1 fruit fly cellular context compared by ENCODE assay signal in genomic region chr3R:20912725-20913124, dm6.
TF ChIP-seq lines count a peak whose summit lies in the region.

No protein-coding gene starts in this region.

TF ChIP-seq in whole organism, embryonic, 481 proteins besides CTCF, POLR2A, EP300 and RAD21 (continued from another document and continues in another):
- TF ChIP-seq Dll (GFP tag; IDR thresholded peaks at IDR 0.05; lab: Robert Waterston, UW; ENCODE audit: partially characterized antibody): peak; percentile 37; the same call in 1 of the 4 replicates
- no peak for TF ChIP-seq CG13624 (GFP tag; optimal IDR thresholded peaks at IDR 0.05; lab: Kevin White, UChicago)
- TF ChIP-seq C15 (GFP tag; IDR thresholded peaks at IDR 0.05; lab: Robert Waterston, UW): no peak
- TF ChIP-seq CG34224 (GFP tag; IDR thresholded peaks at IDR 0.05; lab: Robert Waterston, UW; ENCODE audit: partially characterized antibody): peak; percentile 46
- TF ChIP-seq CG7745 (tag; optimal IDR thresholded peaks at IDR 0.05; lab: Kevin White, UChicago): peak; percentile 81
- no peak for TF ChIP-seq dimm (GFP tag; IDR thresholded peaks at IDR 0.05; lab: Robert Waterston, UW)
- no peak for TF ChIP-seq CkIIα-i1 (GFP tag; IDR thresholded peaks at IDR 0.05; lab: Robert Waterston, UW)
- TF ChIP-seq CG7786 (GFP tag; optimal IDR thresholded peaks at IDR 0.05; lab: Kevin White, UChicago): no peak
- TF ChIP-seq pho (GFP tag; optimal IDR thresholded peaks at IDR 0.05; lab: Kevin White, UChicago): no peak
- no peak for TF ChIP-seq kah (GFP tag; optimal IDR thresholded peaks at IDR 0.05; lab: Kevin White, UChicago)
- TF ChIP-seq CG7928 (GFP tag; optimal IDR thresholded peaks at IDR 0.05; lab: Kevin White, UChicago): no peak
- no peak for TF ChIP-seq salm (tag; optimal IDR thresholded peaks at IDR 0.05; lab: Kevin White, UChicago)
- no peak for TF ChIP-seq Max (GFP tag; optimal IDR thresholded peaks at IDR 0.05; lab: Kevin White, UChicago)
- no peak for TF ChIP-seq BEAF-32 (GFP tag; optimal IDR thresholded peaks at IDR 0.05; lab: Kevin White, UChicago)
- no peak for TF ChIP-seq CG4404 (GFP tag; IDR thresholded peaks at IDR 0.05; lab: Robert Waterston, UW)
- no peak for TF ChIP-seq D19A (tag; optimal IDR thresholded peaks at IDR 0.05; lab: Kevin White, UChicago)
- no peak for TF ChIP-seq gem (tag; optimal IDR thresholded peaks at IDR 0.05; lab: Kevin White, UChicago)
- TF ChIP-seq Hr39 (optimal IDR thresholded peaks at IDR 0.05; lab: Kevin White, UChicago): no peak
- TF ChIP-seq Ptx1 (GFP tag; IDR thresholded peaks at IDR 0.05; lab: Robert Waterston, UW): no peak
- TF ChIP-seq tna (GFP tag; IDR thresholded peaks at IDR 0.05; lab: Robert Waterston, UW; ENCODE audit: partially characterized antibody): peak; percentile 70
- peak; percentile 20 for TF ChIP-seq CG15479 (GFP tag; optimal IDR thresholded peaks at IDR 0.05; lab: Kevin White, UChicago)
- TF ChIP-seq peb (GFP tag; IDR thresholded peaks at IDR 0.05; lab: Robert Waterston, UW): no peak
- TF ChIP-seq Mad (GFP tag; optimal IDR thresholded peaks at IDR 0.05; lab: Kevin White, UChicago): no peak
- peak; percentile 98 for TF ChIP-seq CG2199 (GFP tag; IDR thresholded peaks at IDR 0.05; lab: Robert Waterston, UW)
- TF ChIP-seq Sin3A (optimal IDR thresholded peaks at IDR 0.05; lab: Kevin White, UChicago): no peak
- TF ChIP-seq tgo (GFP tag; IDR thresholded peaks at IDR 0.05; lab: Robert Waterston, UW): no peak
- TF ChIP-seq NC2α (GFP tag; optimal IDR thresholded peaks at IDR 0.05; lab: Kevin White, UChicago): no peak
- no peak for TF ChIP-seq cato (GFP tag; optimal IDR thresholded peaks at IDR 0.05; lab: Kevin White, UChicago; ENCODE audit: borderline replicate concordance)
- TF ChIP-seq bbx (GFP tag; IDR thresholded peaks at IDR 0.05; lab: Robert Waterston, UW; ENCODE audit: partially characterized antibody): peak; percentile 75
- TF ChIP-seq odd (GFP tag; optimal IDR thresholded peaks at IDR 0.05; lab: Kevin White, UChicago): no peak
- no peak for TF ChIP-seq gcm (GFP tag; optimal IDR thresholded peaks at IDR 0.05; lab: Kevin White, UChicago)
- no peak for TF ChIP-seq Poxn (GFP tag; IDR thresholded peaks at IDR 0.05; lab: Robert Waterston, UW)
- TF ChIP-seq CG16863 (GFP tag; optimal IDR thresholded peaks at IDR 0.05; lab: Kevin White, UChicago): no peak
- no peak for TF ChIP-seq grau (tag; optimal IDR thresholded peaks at IDR 0.05; lab: Kevin White, UChicago)
- TF ChIP-seq oc (tag; optimal IDR thresholded peaks at IDR 0.05; lab: Kevin White, UChicago): peak; percentile 2
- no peak for TF ChIP-seq HmgZ (tag; optimal IDR thresholded peaks at IDR 0.05; lab: Kevin White, UChicago)
- TF ChIP-seq CG14965 (GFP tag; optimal IDR thresholded peaks at IDR 0.05; lab: Kevin White, UChicago; ENCODE audit: borderline replicate concordance): no peak
- TF ChIP-seq dmrt11E (tag; optimal IDR thresholded peaks at IDR 0.05; lab: Kevin White, UChicago): no peak
- TF ChIP-seq sens-2 (GFP tag; IDR thresholded peaks at IDR 0.05; lab: Robert Waterston, UW): no peak
- TF ChIP-seq Ada2b (GFP tag; IDR thresholded peaks at IDR 0.05; lab: Robert Waterston, UW): no peak
- TF ChIP-seq ranshi (GFP tag; IDR thresholded peaks at IDR 0.05; lab: Robert Waterston, UW): no peak
- no peak for TF ChIP-seq Vsx1 (GFP tag; optimal IDR thresholded peaks at IDR 0.05; lab: Kevin White, UChicago)
- TF ChIP-seq maf-S (GFP tag; optimal IDR thresholded peaks at IDR 0.05; lab: Kevin White, UChicago): no peak
- peak; percentile 68 for TF ChIP-seq ftz-f1 (GFP tag; optimal IDR thresholded peaks at IDR 0.05; lab: Kevin White, UChicago)
- peak; percentile 87 for TF ChIP-seq Opbp (GFP tag; IDR thresholded peaks at IDR 0.05; lab: Robert Waterston, UW; ENCODE audit: partially characterized antibody)
- TF ChIP-seq CG11093 (GFP tag; IDR thresholded peaks at IDR 0.05; lab: Robert Waterston, UW): no peak
- TF ChIP-seq CG34376 (GFP tag; optimal IDR thresholded peaks at IDR 0.05; lab: Kevin White, UChicago): no peak
- TF ChIP-seq ken (GFP tag; IDR thresholded peaks at IDR 0.05; lab: Robert Waterston, UW): no peak
- peak in 1 of 2 experiments; percentile 70 for TF ChIP-seq Pdp1 (GFP tag; optimal IDR thresholded peaks at IDR 0.05; lab: Kevin White, UChicago)
- no peak for TF ChIP-seq Camta (GFP tag; optimal IDR thresholded peaks at IDR 0.05; lab: Kevin White, UChicago)
- peak; percentile 54 for TF ChIP-seq sd (tag; optimal IDR thresholded peaks at IDR 0.05; lab: Kevin White, UChicago)
- TF ChIP-seq sens (GFP tag; lab: Kevin White, UChicago): peak; percentile 75
- no peak for TF ChIP-seq CG3407 (GFP tag; optimal IDR thresholded peaks at IDR 0.05; lab: Kevin White, UChicago)
- no peak for TF ChIP-seq CG8290 (GFP tag; optimal IDR thresholded peaks at IDR 0.05; lab: Kevin White, UChicago)
- TF ChIP-seq CG8290 (tag; optimal IDR thresholded peaks at IDR 0.05; lab: Kevin White, UChicago): no peak
- no peak for TF ChIP-seq CG6254 (GFP tag; optimal IDR thresholded peaks at IDR 0.05; lab: Kevin White, UChicago)
- no peak for TF ChIP-seq E2f1 (GFP tag; IDR thresholded peaks at IDR 0.05; lab: Robert Waterston, UW)
- no peak for TF ChIP-seq B-H1 (GFP tag; IDR thresholded peaks at IDR 0.05; lab: Robert Waterston, UW)
- no peak for TF ChIP-seq sob (GFP tag; IDR thresholded peaks at IDR 0.05; lab: Robert Waterston, UW)
- peak; percentile 31 for TF ChIP-seq zen (tag; optimal IDR thresholded peaks at IDR 0.05; lab: Kevin White, UChicago)
- TF ChIP-seq fd102C (GFP tag; optimal IDR thresholded peaks at IDR 0.05; lab: Kevin White, UChicago): no peak
- no peak; the same call in 2 of the 3 replicates for TF ChIP-seq gce (GFP tag; IDR thresholded peaks at IDR 0.05; lab: Robert Waterston, UW)
- TF ChIP-seq Oaz (GFP tag; IDR thresholded peaks at IDR 0.05; lab: Robert Waterston, UW): no peak
- TF ChIP-seq Hr78 (GFP tag; optimal IDR thresholded peaks at IDR 0.05; lab: Kevin White, UChicago): peak in 1 of 2 experiments; percentile 35
- no peak for TF ChIP-seq schlank (tag; optimal IDR thresholded peaks at IDR 0.05; lab: Kevin White, UChicago)
- peak; percentile 52; the same call in 2 of the 3 replicates for TF ChIP-seq vnd (GFP tag; IDR thresholded peaks at IDR 0.05; lab: Robert Waterston, UW; ENCODE audit: partially characterized antibody)
- TF ChIP-seq mam (GFP tag; optimal IDR thresholded peaks at IDR 0.05; lab: Kevin White, UChicago): no peak
- no peak for TF ChIP-seq Dp (GFP tag; optimal IDR thresholded peaks at IDR 0.05; lab: Kevin White, UChicago)
- no peak for TF ChIP-seq p53 (GFP tag; optimal IDR thresholded peaks at IDR 0.05; lab: Kevin White, UChicago)
- no peak for TF ChIP-seq disco-r (GFP tag; optimal IDR thresholded peaks at IDR 0.05; lab: Kevin White, UChicago)
- peak; percentile 99 for TF ChIP-seq Bdp1 (GFP tag; optimal IDR thresholded peaks at IDR 0.05; lab: Kevin White, UChicago)
- TF ChIP-seq Hsf (GFP tag; optimal IDR thresholded peaks at IDR 0.05; lab: Kevin White, UChicago): no peak
- no peak for TF ChIP-seq scrt (GFP tag; optimal IDR thresholded peaks at IDR 0.05; lab: Kevin White, UChicago)
- no peak for TF ChIP-seq sc (optimal IDR thresholded peaks at IDR 0.05; lab: Kevin White, UChicago)
- no peak for TF ChIP-seq sc (GFP tag; optimal IDR thresholded peaks at IDR 0.05; lab: Kevin White, UChicago)
- TF ChIP-seq mirr (GFP tag; optimal IDR thresholded peaks at IDR 0.05; lab: Kevin White, UChicago): peak; percentile 36
- TF ChIP-seq ci (GFP tag; IDR thresholded peaks at IDR 0.05; lab: Robert Waterston, UW): peak; percentile 53; the same call in 2 of the 3 replicates
- 0 out of 2 replicates have a peak, but pooled peaks have one; percentile 29 for TF ChIP-seq CG4360 (GFP tag; IDR thresholded peaks at IDR 0.05; lab: Robert Waterston, UW)
- no peak for TF ChIP-seq cad (GFP tag; optimal IDR thresholded peaks at IDR 0.05; lab: Kevin White, UChicago)
- no peak for TF ChIP-seq CoRest (tag; optimal IDR thresholded peaks at IDR 0.05; lab: Kevin White, UChicago)
- no peak for TF ChIP-seq CG12236 (GFP tag; optimal IDR thresholded peaks at IDR 0.05; lab: Kevin White, UChicago)
- peak; percentile 71 for TF ChIP-seq HLH4C (GFP tag; IDR thresholded peaks at IDR 0.05; lab: Robert Waterston, UW; ENCODE audit: partially characterized antibody)
- no peak for TF ChIP-seq Nf-YC (tag; optimal IDR thresholded peaks at IDR 0.05; lab: Kevin White, UChicago)
- TF ChIP-seq CG8359 (GFP tag; optimal IDR thresholded peaks at IDR 0.05; lab: Kevin White, UChicago; ENCODE audit: borderline replicate concordance): no peak
- 0 out of 2 replicates have a peak, but pooled peaks have one; percentile 39 for TF ChIP-seq sna (GFP tag; IDR thresholded peaks at IDR 0.05; lab: Robert Waterston, UW; ENCODE audit: partially characterized antibody)
- TF ChIP-seq CG16813 (GFP tag; IDR thresholded peaks at IDR 0.05; lab: Robert Waterston, UW; ENCODE audit: partially characterized antibody): peak; percentile 70
- no peak for TF ChIP-seq Spps (tag; optimal IDR thresholded peaks at IDR 0.05; lab: Kevin White, UChicago)
- TF ChIP-seq CG10274 (GFP tag; optimal IDR thresholded peaks at IDR 0.05; lab: Kevin White, UChicago): no peak
- TF ChIP-seq CG18764 (GFP tag; optimal IDR thresholded peaks at IDR 0.05; lab: Kevin White, UChicago): no peak
- TF ChIP-seq unc-4 (GFP tag; IDR thresholded peaks at IDR 0.05; lab: Robert Waterston, UW; ENCODE audit: partially characterized antibody): peak; percentile 19; the same call in 1 of the 2 replicates
- no peak for TF ChIP-seq ash1 (GFP tag; optimal IDR thresholded peaks at IDR 0.05; lab: Kevin White, UChicago)
- peak; percentile 65 for TF ChIP-seq Scr (GFP tag; IDR thresholded peaks at IDR 0.05; lab: Robert Waterston, UW; ENCODE audit: partially characterized antibody)
- peak; percentile 9; the same call in 1 of the 2 replicates for TF ChIP-seq inv (GFP tag; IDR thresholded peaks at IDR 0.05; lab: Robert Waterston, UW; ENCODE audit: partially characterized antibody)
- no peak for TF ChIP-seq CG32772 (GFP tag; IDR thresholded peaks at IDR 0.05; lab: Robert Waterston, UW)
- TF ChIP-seq nom (GFP tag; optimal IDR thresholded peaks at IDR 0.05; lab: Kevin White, UChicago): no peak
- TF ChIP-seq CG17829 (tag; optimal IDR thresholded peaks at IDR 0.05; lab: Kevin White, UChicago): no peak
- no peak for TF ChIP-seq dati (GFP tag; IDR thresholded peaks at IDR 0.05; lab: Robert Waterston, UW)
- TF ChIP-seq Dad (GFP tag; optimal IDR thresholded peaks at IDR 0.05; lab: Kevin White, UChicago): no peak
- no peak for TF ChIP-seq pum (GFP tag; optimal IDR thresholded peaks at IDR 0.05; lab: Kevin White, UChicago)
- TF ChIP-seq her (GFP tag; optimal IDR thresholded peaks at IDR 0.05; lab: Kevin White, UChicago): no peak
- TF ChIP-seq CG8478 (optimal IDR thresholded peaks at IDR 0.05; lab: Kevin White, UChicago): no peak
- peak; percentile 64; the same call in 1 of the 3 replicates for TF ChIP-seq mld (GFP tag; IDR thresholded peaks at IDR 0.05; lab: Robert Waterston, UW; ENCODE audit: partially characterized antibody)
- TF ChIP-seq CG13296 (GFP tag; optimal IDR thresholded peaks at IDR 0.05; lab: Kevin White, UChicago): no peak
- TF ChIP-seq tx (GFP tag; optimal IDR thresholded peaks at IDR 0.05; lab: Kevin White, UChicago): no peak
- TF ChIP-seq amos (GFP tag; IDR thresholded peaks at IDR 0.05; lab: Robert Waterston, UW; ENCODE audit: partially characterized antibody): peak; percentile 70
- no peak for TF ChIP-seq Fer2 (tag; optimal IDR thresholded peaks at IDR 0.05; lab: Kevin White, UChicago)
- TF ChIP-seq caup (GFP tag; optimal IDR thresholded peaks at IDR 0.05; lab: Kevin White, UChicago; ENCODE audit: severe bottlenecking): no peak
- TF ChIP-seq CG8281 (tag; optimal IDR thresholded peaks at IDR 0.05; lab: Kevin White, UChicago): no peak
- no peak for TF ChIP-seq CG30020 (tag; optimal IDR thresholded peaks at IDR 0.05; lab: Kevin White, UChicago)
- TF ChIP-seq CG6791 (GFP tag; IDR thresholded peaks at IDR 0.05; lab: Robert Waterston, UW; ENCODE audit: partially characterized antibody): peak; percentile 90
- TF ChIP-seq Blimp-1 (GFP tag; optimal IDR thresholded peaks at IDR 0.05; lab: Kevin White, UChicago): no peak
- TF ChIP-seq br (optimal IDR thresholded peaks at IDR 0.05; lab: Kevin White, UChicago): no peak
- TF ChIP-seq Bgb (GFP tag; IDR thresholded peaks at IDR 0.05; lab: Robert Waterston, UW; ENCODE audit: partially characterized antibody): peak; percentile 76
- no peak for TF ChIP-seq psq (GFP tag; optimal IDR thresholded peaks at IDR 0.05; lab: Kevin White, UChicago)
- TF ChIP-seq CG42726 (GFP tag; IDR thresholded peaks at IDR 0.05; lab: Robert Waterston, UW; ENCODE audit: partially characterized antibody): peak; percentile 75; the same call in 1 of the 2 replicates
- 0 out of 2 replicates have a peak, but pooled peaks have one; percentile 13 for TF ChIP-seq hbn (GFP tag; IDR thresholded peaks at IDR 0.05; lab: Robert Waterston, UW; ENCODE audit: partially characterized antibody)
- no peak for TF ChIP-seq chm (GFP tag; IDR thresholded peaks at IDR 0.05; lab: Robert Waterston, UW)
- TF ChIP-seq wdn (GFP tag; IDR thresholded peaks at IDR 0.05; lab: Robert Waterston, UW): no peak
- no peak for TF ChIP-seq Elba2 (GFP tag; optimal IDR thresholded peaks at IDR 0.05; lab: Kevin White, UChicago)
- no peak for TF ChIP-seq CG10267 (tag; optimal IDR thresholded peaks at IDR 0.05; lab: Kevin White, UChicago)
- TF ChIP-seq CrebB (tag; optimal IDR thresholded peaks at IDR 0.05; lab: Kevin White, UChicago): no peak
- TF ChIP-seq CG18476 (GFP tag; optimal IDR thresholded peaks at IDR 0.05; lab: Kevin White, UChicago): no peak
- no peak for TF ChIP-seq MTF-1 (GFP tag; optimal IDR thresholded peaks at IDR 0.05; lab: Kevin White, UChicago; ENCODE audit: borderline replicate concordance)
- peak; percentile 75 for TF ChIP-seq CG7963 (GFP tag; IDR thresholded peaks at IDR 0.05; lab: Robert Waterston, UW; ENCODE audit: partially characterized antibody)
- TF ChIP-seq emc (GFP tag; optimal IDR thresholded peaks at IDR 0.05; lab: Kevin White, UChicago): no peak
- TF ChIP-seq CG18011 (GFP tag; optimal IDR thresholded peaks at IDR 0.05; lab: Kevin White, UChicago): no peak
- no peak for TF ChIP-seq CG31365 (tag; optimal IDR thresholded peaks at IDR 0.05; lab: Kevin White, UChicago)
- TF ChIP-seq Antp (GFP tag; optimal IDR thresholded peaks at IDR 0.05; lab: Kevin White, UChicago): no peak
- TF ChIP-seq ERR (GFP tag; optimal IDR thresholded peaks at IDR 0.05; lab: Kevin White, UChicago): no peak
- TF ChIP-seq Awh (GFP tag; IDR thresholded peaks at IDR 0.05; lab: Robert Waterston, UW): no peak
- no peak for TF ChIP-seq kni (GFP tag; optimal IDR thresholded peaks at IDR 0.05; lab: Kevin White, UChicago)
- TF ChIP-seq CG4730 (GFP tag; IDR thresholded peaks at IDR 0.05; lab: Robert Waterston, UW): no peak
